Worm (Caenorhabditis elegans): ENCODE data around the gene Y39A3B.8.
A peak's percentile ranks its signal among the peaks of the same experiment; 100 is the strongest.

Y39A3B.8 gene

ce11 chrIII:1987693-1988092, at the start of gene Y39A3B.8:
Gene Y39A3B.8 (plus strand): TSS chrIII:1987993.
- TF ChIP-seq blmp-1 (tag; optimal IDR thresholded peaks at IDR 0.05) (no peak), lin-13 (tag; optimal IDR thresholded peaks at IDR 0.05) (no peak)

- peak; percentile 66 for TF ChIP-seq lsy-2 (tag; optimal IDR thresholded peaks at IDR 0.05)
- TF ChIP-seq ham-2 (GFP tag; optimal IDR thresholded peaks at IDR 0.05), result no peak
- TF ChIP-seq lin-32 (GFP tag; optimal IDR thresholded peaks at IDR 0.05), result no peak
- TF ChIP-seq sem-2 (GFP tag; optimal IDR thresholded peaks at IDR 0.05), result no peak
- no peak for TF ChIP-seq pha-4 (tag; optimal IDR thresholded peaks at IDR 0.05)
These were observed 48.8 kb upstream of the Y39A3B.8 start for ce11 chrIII:1938712-1939624.

- TF ChIP-seq tbx-8 (GFP tag; optimal IDR thresholded peaks at IDR 0.05) (no peak), ceh-39 (tag; optimal IDR thresholded peaks at IDR 0.05) (no peak), ces-1 (GFP tag; optimal IDR thresholded peaks at IDR 0.05) (no peak), ham-2 (GFP tag; optimal IDR thresholded peaks at IDR 0.05) (no peak), snpc-4 (tag; optimal IDR thresholded peaks at IDR 0.05) (no peak), elt-3 (tag; optimal IDR thresholded peaks at IDR 0.05) (no peak), nhr-28 (tag; optimal IDR thresholded peaks at IDR 0.05) (no peak), ztf-11 (tag; optimal IDR thresholded peaks at IDR 0.05) (no peak), lsy-2 (tag; optimal IDR thresholded peaks at IDR 0.05) (peak; percentile 53)
These were observed 48.2 kb upstream of the Y39A3B.8 start for ce11 chrIII:1939625-1939988.

ce11 chrIII:1943488-1943887, 44.3 kb upstream of the Y39A3B.8 start, which contains the start of gene F53A3.1:
Gene F53A3.1 (minus strand): TSS chrIII:1943637.
- TF ChIP-seq unc-120 (tag; optimal IDR thresholded peaks at IDR 0.05; ENCODE audit: poor library complexity, severe bottlenecking) (peak; percentile 53), lin-32 (GFP tag; optimal IDR thresholded peaks at IDR 0.05) (no peak), hlh-1 (tag; optimal IDR thresholded peaks at IDR 0.05) (peak; percentile 65)

ce11 chrIII:1947851-1948250, 39.9 kb upstream of the Y39A3B.8 start:
- no peak for TF ChIP-seq nhr-237 (tag; optimal IDR thresholded peaks at IDR 0.05)
- no peak for TF ChIP-seq ceh-43 (GFP tag; optimal IDR thresholded peaks at IDR 0.05)
- no peak for TF ChIP-seq unc-39 (tag; optimal IDR thresholded peaks at IDR 0.05)
- no peak for TF ChIP-seq nhr-28 (tag; optimal IDR thresholded peaks at IDR 0.05)
- TF ChIP-seq lin-13 (tag; optimal IDR thresholded peaks at IDR 0.05), result no peak

ce11 chrIII:1949362-1949761, 38.4 kb upstream of the Y39A3B.8 start:
- no peak for TF ChIP-seq drap-1 (GFP tag; optimal IDR thresholded peaks at IDR 0.05)
- TF ChIP-seq sptf-1 (tag; optimal IDR thresholded peaks at IDR 0.05), result no peak
- TF ChIP-seq M03D4.4 (tag; optimal IDR thresholded peaks at IDR 0.05), result no peak
- no peak for TF ChIP-seq ham-2 (GFP tag; optimal IDR thresholded peaks at IDR 0.05)
- TF ChIP-seq mls-2 (tag; optimal IDR thresholded peaks at IDR 0.05), result no peak
- TF ChIP-seq pha-4 (tag; optimal IDR thresholded peaks at IDR 0.05), result no peak

ce11 chrIII:1950236-1950635, 37.6 kb upstream of the Y39A3B.8 start, which contains the start of the genes polh-1 and rps-22:
Gene polh-1 (minus strand): TSS chrIII:1950269.
Gene rps-22 (plus strand): TSS chrIII:1950535.
- no peak for TF ChIP-seq lin-32 (GFP tag; optimal IDR thresholded peaks at IDR 0.05)
- TF ChIP-seq ceh-83 (GFP tag; optimal IDR thresholded peaks at IDR 0.05), result peak; percentile 52
- TF ChIP-seq hlh-1 (tag; optimal IDR thresholded peaks at IDR 0.05), result peak; percentile 77
- peak; percentile 81 for TF ChIP-seq ceh-39 (tag; optimal IDR thresholded peaks at IDR 0.05)
- no peak for TF ChIP-seq mls-2 (tag; optimal IDR thresholded peaks at IDR 0.05)
- no peak for TF ChIP-seq nhr-76 (tag; optimal IDR thresholded peaks at IDR 0.05)
- TF ChIP-seq ces-1 (GFP tag; optimal IDR thresholded peaks at IDR 0.05), result peak; percentile 85
- no peak for TF ChIP-seq ceh-43 (GFP tag; optimal IDR thresholded peaks at IDR 0.05)
- no peak for TF ChIP-seq tbx-8 (GFP tag; optimal IDR thresholded peaks at IDR 0.05)
- TF ChIP-seq lin-13 (tag; optimal IDR thresholded peaks at IDR 0.05), result peak; percentile 97
- TF ChIP-seq cnd-1 (tag; optimal IDR thresholded peaks at IDR 0.05), result peak; percentile 23
- no peak for TF ChIP-seq ham-2 (GFP tag; optimal IDR thresholded peaks at IDR 0.05)
- no peak for TF ChIP-seq nhr-28 (tag; optimal IDR thresholded peaks at IDR 0.05)
- TF ChIP-seq unc-39 (tag; optimal IDR thresholded peaks at IDR 0.05), result no peak
- no peak for TF ChIP-seq blmp-1 (tag; optimal IDR thresholded peaks at IDR 0.05)
- TF ChIP-seq sem-2 (GFP tag; optimal IDR thresholded peaks at IDR 0.05), result no peak
- no peak for TF ChIP-seq bed-3 (GFP tag; optimal IDR thresholded peaks at IDR 0.05)
- TF ChIP-seq ztf-11 (tag; optimal IDR thresholded peaks at IDR 0.05), result no peak
- TF ChIP-seq unc-120 (tag; optimal IDR thresholded peaks at IDR 0.05; ENCODE audit: poor library complexity, severe bottlenecking), result no peak
- peak; percentile 19 for TF ChIP-seq elt-3 (tag; optimal IDR thresholded peaks at IDR 0.05)
- TF ChIP-seq unc-62 (GFP tag; optimal IDR thresholded peaks at IDR 0.05), result peak; percentile 53
- peak; percentile 94 for TF ChIP-seq pha-4 (tag; optimal IDR thresholded peaks at IDR 0.05)
- no peak for TF ChIP-seq flh-1 (GFP tag; optimal IDR thresholded peaks at IDR 0.05)
- no peak for TF ChIP-seq snpc-4 (tag; optimal IDR thresholded peaks at IDR 0.05)
- peak; percentile 75 for TF ChIP-seq sptf-1 (tag; optimal IDR thresholded peaks at IDR 0.05)
- TF ChIP-seq elt-1 (tag; optimal IDR thresholded peaks at IDR 0.05; ENCODE audit: borderline replicate concordance, insufficient read depth), result no peak
- TF ChIP-seq lsy-2 (tag; optimal IDR thresholded peaks at IDR 0.05), result peak; percentile 90
- TF ChIP-seq zip-8 (tag; optimal IDR thresholded peaks at IDR 0.05), result no peak
- peak; percentile 49 for TF ChIP-seq mab-5 (tag; optimal IDR thresholded peaks at IDR 0.05)
- peak; percentile 23 for TF ChIP-seq nhr-2 (tag; optimal IDR thresholded peaks at IDR 0.05)
- TF ChIP-seq drap-1 (GFP tag; optimal IDR thresholded peaks at IDR 0.05), result peak; percentile 16
- TF ChIP-seq M03D4.4 (tag; optimal IDR thresholded peaks at IDR 0.05), result peak; percentile 33
